Worm (Caenorhabditis elegans): ENCODE measurements around the gene K01G12.3.

ce11 chrIV:14186264-14186663 lies 7.0 kb upstream of the K01G12.3 start:
- TF ChIP-seq him-1 (tag; optimal IDR thresholded peaks at IDR 0.05) (no peak), dao-5 (tag; optimal IDR thresholded peaks at IDR 0.05) (no peak)
